Fruit fly (Drosophila melanogaster) whole organism, embryonic: ENCODE measurements around the gene CG10700.

Source experiments
- CG11504 ChIP-seq: fragments of 200-800 bp; sonication (Bioruptor generic); optimal IDR thresholded peaks from 3 replicates; lab custom pipeline; 2019; ENCODE audit warnings: missing biosample characterization, mild to moderate bottlenecking, missing genetic modification characterization, moderate library complexity
- CG12659 ChIP-seq: fragments of 200-800 bp; sonication (Bioruptor generic); optimal IDR thresholded peaks from 3 replicates; lab custom pipeline; 2017; ENCODE audit warnings: mild to moderate bottlenecking, missing biosample characterization, missing genetic modification reagents, missing genetic modification characterization
- CG17829 ChIP-seq: fragments of 200-800 bp; optimal IDR thresholded peaks from 2 replicates; lab custom pipeline; 2019; ENCODE audit warnings: missing biosample characterization, mild to moderate bottlenecking, missing genetic modification characterization, moderate library complexity
- CG7963 ChIP-seq: fragments of 200-800 bp; sonication (Bioruptor generic); IDR thresholded peaks from 3 replicates; pipeline ENCODE4 v1.3.6; 2022; ENCODE audit warnings: missing biosample characterization, missing genetic modification characterization; ENCODE audit not compliant: partially characterized antibody
- CG8290 ChIP-seq, 3 experiments: fragments of 200-800 bp; sonication (Bioruptor generic); optimal IDR thresholded peaks; 2 replicates each; lab custom pipeline; 2016 to 2019; ENCODE audit warnings: missing biosample characterization in 3 of 3, missing genetic modification characterization in 3 of 3, mild to moderate bottlenecking in 2 of 3, moderate library complexity in 1 of 3
- Deaf1 ChIP-seq: fragments of 200-800 bp; optimal IDR thresholded peaks from 3 replicates; lab custom pipeline; 2019; ENCODE audit warnings: missing biosample characterization, mild to moderate bottlenecking, missing genetic modification characterization, moderate library complexity
- cato ChIP-seq: fragments of 200-800 bp; sonication (Bioruptor generic); optimal IDR thresholded peaks from 2 replicates; lab custom pipeline; 2016; ENCODE audit warnings: missing biosample characterization, missing genetic modification characterization, borderline replicate concordance
- fu2 ChIP-seq: fragments of 200-800 bp; sonication (Bioruptor generic); optimal IDR thresholded peaks from 2 replicates; lab custom pipeline; 2016; ENCODE audit warnings: missing biosample characterization, missing genetic modification characterization
- mam ChIP-seq: fragments of 200-800 bp; sonication (Bioruptor generic); optimal IDR thresholded peaks from 3 replicates; lab custom pipeline; 2016; ENCODE audit warnings: missing biosample characterization, missing genetic modification characterization
- psq ChIP-seq: fragments of 200-800 bp; sonication (Bioruptor generic); optimal IDR thresholded peaks from 2 replicates; lab custom pipeline; 2017; ENCODE audit warnings: missing biosample characterization, missing genetic modification characterization
- usp ChIP-seq: fragments of >200 bp; optimal IDR thresholded peaks from 2 replicates; lab custom pipeline; 2017; ENCODE audit warnings: missing biosample characterization, missing genetic modification characterization

DNA sequence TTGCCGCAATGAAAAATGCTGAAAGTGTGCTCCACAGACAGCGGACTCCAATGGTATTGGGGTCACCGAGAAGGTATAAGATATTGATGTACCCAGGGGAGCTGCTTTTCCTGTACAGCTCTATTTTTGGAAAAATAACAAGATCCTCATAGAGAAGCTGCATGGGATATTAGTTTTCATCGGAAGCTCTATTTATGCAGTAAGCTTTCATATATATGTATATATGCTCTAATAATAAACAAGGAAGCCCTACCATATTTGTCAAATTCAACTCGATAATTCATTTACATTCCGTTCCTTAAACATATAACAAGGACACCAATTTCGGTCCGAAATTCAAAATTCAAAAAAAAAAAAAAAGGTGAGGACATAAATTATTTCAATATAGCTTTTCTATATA, 22.9 kb upstream of the CG10700 start, which contains the start of the genes CG17344 and CG43731:
- TF ChIP-seq CG8290 (GFP tag; optimal IDR thresholded peaks at IDR 0.05; lab: Kevin White, UChicago): no peak
- TF ChIP-seq CG8290 (tag; optimal IDR thresholded peaks at IDR 0.05; lab: Kevin White, UChicago): no peak
- TF ChIP-seq Deaf1 (tag; lab: Kevin White, UChicago): no peak
- TF ChIP-seq usp (GFP tag; lab: Kevin White, UChicago): no peak
- no peak for TF ChIP-seq CG12659 (GFP tag; lab: Kevin White, UChicago)
- TF ChIP-seq mam: no peak
- TF ChIP-seq psq (GFP tag; lab: Kevin White, UChicago): no peak
- no peak for TF ChIP-seq CG7963
- no peak for TF ChIP-seq CG17829 (tag; lab: Kevin White, UChicago)
- no peak for TF ChIP-seq cato (GFP tag; lab: Kevin White, UChicago)
- no peak for TF ChIP-seq fu2 (GFP tag; lab: Kevin White, UChicago)
- no peak for TF ChIP-seq CG11504 (tag; lab: Kevin White, UChicago)
